Worm (Caenorhabditis elegans) whole organism, L2 larva: ENCODE results near the gene uggt-1.

Experiments
- ama-1 ChIP-seq: fragments of 150-350 bp; optimal IDR thresholded peaks from 2 replicates; lab custom pipeline; 2018; ENCODE audit warnings: inconsistent platforms
- ceh-16 ChIP-seq: fragments of 150-350 bp; optimal IDR thresholded peaks from 2 replicates; lab custom pipeline; 2014; ENCODE audit warnings: missing biosample characterization, missing genetic modification characterization
- ceh-82 ChIP-seq: fragments of 150-350 bp; optimal IDR thresholded peaks from 2 replicates; lab custom pipeline; 2014; ENCODE audit warnings: missing biosample characterization, missing genetic modification characterization
- dmd-4 ChIP-seq: sonication (generic microtip); optimal IDR thresholded peaks from 2 replicates; lab custom pipeline; 2017; ENCODE audit warnings: missing biosample characterization, missing genetic modification characterization
- lin-11 ChIP-seq: fragments of 150-350 bp; sonication (generic microtip); optimal IDR thresholded peaks from 2 replicates; lab custom pipeline; 2014; ENCODE audit warnings: missing biosample characterization, missing genetic modification characterization, inconsistent platforms, mixed read lengths
- lin-39 ChIP-seq: fragments of 150-350 bp; optimal IDR thresholded peaks from 2 replicates; lab custom pipeline; 2014; ENCODE audit warnings: missing biosample characterization, missing genetic modification reagents, missing genetic modification characterization
- mab-5 ChIP-seq: fragments of 150-350 bp; optimal IDR thresholded peaks from 2 replicates; lab custom pipeline; 2014; ENCODE audit warnings: missing biosample characterization, missing genetic modification characterization
- mdl-1 ChIP-seq, 2 experiments: fragments of 150-350 bp in 1 of 2; sonication (generic microtip) in 1 of 2; optimal IDR thresholded peaks; 2 replicates each; lab custom pipeline; 2017; ENCODE audit warnings: missing biosample characterization in 2 of 2, missing genetic modification characterization in 2 of 2
- nhr-11 ChIP-seq: fragments of 150-350 bp; optimal IDR thresholded peaks from 2 replicates; lab custom pipeline; 2014; ENCODE audit warnings: missing biosample characterization, missing genetic modification characterization
- nhr-12 ChIP-seq: fragments of 150-350 bp; optimal IDR thresholded peaks from 2 replicates; lab custom pipeline; 2014; ENCODE audit warnings: missing biosample characterization, missing genetic modification characterization
- nhr-237 ChIP-seq: fragments of 150-350 bp; optimal IDR thresholded peaks from 2 replicates; lab custom pipeline; 2014; ENCODE audit warnings: missing biosample characterization, missing genetic modification characterization
- skn-1 ChIP-seq: sonication (generic microtip); optimal IDR thresholded peaks from 2 replicates; lab custom pipeline; 2017; ENCODE audit warnings: missing biosample characterization, missing genetic modification characterization
- unc-55 ChIP-seq: fragments of 150-350 bp; sonication (generic microtip); optimal IDR thresholded peaks from 3 replicates; lab custom pipeline; 2014; ENCODE audit warnings: missing biosample characterization, missing genetic modification reagents, missing genetic modification characterization

DNA sequence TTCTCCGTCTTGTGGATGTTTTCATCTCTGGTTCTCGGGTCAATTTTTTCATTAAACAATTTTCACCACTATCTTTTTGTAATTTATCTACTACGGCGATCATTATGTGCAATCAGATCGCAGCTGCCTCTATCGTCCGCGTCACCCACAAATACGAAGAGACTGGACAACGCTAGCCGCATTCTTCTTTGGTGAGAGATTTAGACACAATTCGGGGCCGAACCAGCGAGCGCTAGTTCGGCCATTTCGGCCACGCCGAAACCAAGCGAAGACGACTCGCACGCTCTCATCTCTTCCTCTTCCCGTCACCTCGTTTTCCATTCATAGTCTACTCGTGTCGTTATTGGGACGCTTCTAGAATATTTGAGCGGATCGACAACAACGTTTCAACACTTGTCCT lies 15.0 kb downstream of the uggt-1 start, which contains the start of gene gly-12:
- TF ChIP-seq nhr-237 (tag; lab: Kevin White, UChicago) (no peak), unc-55 (GFP tag; lab: Kevin White, UChicago) (peak; percentile 61), nhr-12 (no peak), mab-5 (tag; lab: Kevin White, UChicago) (peak; percentile 27), dmd-4 (tag; lab: Kevin White, UChicago) (no peak), mdl-1 (tag; optimal IDR thresholded peaks at IDR 0.05; lab: Kevin White, UChicago) (peak in 1 of 2 experiments; percentile 30), lin-39 (tag; lab: Kevin White, UChicago) (no peak), lin-11 (tag; lab: Kevin White, UChicago) (no peak), nhr-11 (tag; lab: Kevin White, UChicago) (no peak), ceh-16 (tag; lab: Kevin White, UChicago) (peak; percentile 56), ceh-82 (tag; lab: Kevin White, UChicago) (no peak), skn-1 (no peak), ama-1 (lab: Kevin White, UChicago) (no peak)
